Fruit fly (Drosophila melanogaster) whole organism, embryonic: ENCODE measurements around the gene Tlk.

ENCODE experiments used
- ATbp ChIP-seq: fragments of 200-800 bp; sonication (Bioruptor generic); optimal IDR thresholded peaks from 2 replicates; lab custom pipeline; 2017; ENCODE audit warnings: missing biosample characterization, mild to moderate bottlenecking, missing genetic modification characterization, missing genetic modification reagents
- Bteb2 ChIP-seq: fragments of 200-800 bp; sonication (Bioruptor generic); optimal IDR thresholded peaks from 2 replicates; lab custom pipeline; 2016; ENCODE audit warnings: missing biosample characterization, missing genetic modification characterization
- CG10321 ChIP-seq: fragments of 200-800 bp; sonication (Bioruptor generic); IDR thresholded peaks from 2 replicates; pipeline ENCODE4 v1.3.6; 2022; ENCODE audit warnings: missing biosample characterization, missing genetic modification characterization
- CG10462 ChIP-seq: fragments of 200-800 bp; sonication (Bioruptor generic); optimal IDR thresholded peaks from 2 replicates; lab custom pipeline; 2016; ENCODE audit warnings: missing biosample characterization, missing genetic modification characterization
- CG12155 ChIP-seq: fragments of 200-800 bp; sonication (Bioruptor generic); optimal IDR thresholded peaks from 3 replicates; lab custom pipeline; 2016; ENCODE audit warnings: missing biosample characterization, missing genetic modification characterization
- CG12769 ChIP-seq: fragments of 200-800 bp; sonication (Bioruptor generic); optimal IDR thresholded peaks from 2 replicates; lab custom pipeline; 2019; ENCODE audit warnings: missing biosample characterization, mild to moderate bottlenecking, missing genetic modification characterization, moderate library complexity
- CG13296 ChIP-seq: fragments of 200-800 bp; sonication (Bioruptor generic); optimal IDR thresholded peaks from 3 replicates; lab custom pipeline; 2018; ENCODE audit warnings: missing biosample characterization, mild to moderate bottlenecking, missing genetic modification characterization
- CG15269 ChIP-seq: fragments of 200-800 bp; sonication (Bioruptor generic); optimal IDR thresholded peaks from 2 replicates; lab custom pipeline; 2018; ENCODE audit warnings: missing biosample characterization, mild to moderate bottlenecking, missing genetic modification characterization, moderate library complexity
- CG16813 ChIP-seq: fragments of 200-800 bp; sonication (Bioruptor generic); IDR thresholded peaks from 3 replicates; pipeline ENCODE4 v1.3.6; 2022; ENCODE audit warnings: missing biosample characterization, missing genetic modification characterization; ENCODE audit not compliant: partially characterized antibody
- CG2116 ChIP-seq: fragments of 200-800 bp; sonication (Bioruptor generic); optimal IDR thresholded peaks from 3 replicates; lab custom pipeline; 2018; ENCODE audit warnings: missing biosample characterization, mild to moderate bottlenecking, missing genetic modification characterization
- CG2202 ChIP-seq: fragments of 200-800 bp; sonication (Bioruptor generic); optimal IDR thresholded peaks from 2 replicates; lab custom pipeline; 2018; ENCODE audit warnings: missing biosample characterization, mild to moderate bottlenecking, missing genetic modification characterization
- CG3726 ChIP-seq: fragments of 200-800 bp; sonication (Bioruptor generic); IDR thresholded peaks from 3 replicates; pipeline ENCODE4, ENCODE4 v1.3.6; 2022; ENCODE audit warnings: missing biosample characterization, missing genetic modification characterization
- CG6683 ChIP-seq: fragments of 200-800 bp; sonication (Bioruptor generic); optimal IDR thresholded peaks from 2 replicates; lab custom pipeline; 2017; ENCODE audit warnings: missing biosample characterization, mild to moderate bottlenecking, missing genetic modification characterization, missing genetic modification reagents
- CG6813 ChIP-seq: fragments of 200-800 bp; sonication (Bioruptor generic); optimal IDR thresholded peaks from 2 replicates; lab custom pipeline; 2017; ENCODE audit warnings: missing biosample characterization, missing genetic modification characterization, mild to moderate bottlenecking, moderate library complexity, missing genetic modification reagents
- CG7928 ChIP-seq: fragments of 200-800 bp; sonication (Bioruptor generic); optimal IDR thresholded peaks from 2 replicates; lab custom pipeline; 2017; ENCODE audit warnings: missing biosample characterization, mild to moderate bottlenecking, missing genetic modification characterization
- CG8924 ChIP-seq: fragments of 200-800 bp; optimal IDR thresholded peaks from 3 replicates; lab custom pipeline; 2019; ENCODE audit warnings: missing biosample characterization, mild to moderate bottlenecking, missing genetic modification characterization, moderate library complexity
- CG9437 ChIP-seq: fragments of 200-800 bp; sonication (Bioruptor generic); optimal IDR thresholded peaks from 2 replicates; lab custom pipeline; 2018; ENCODE audit warnings: missing biosample characterization, mild to moderate bottlenecking, missing genetic modification characterization
- CkIIα-i1 ChIP-seq: fragments of 200-800 bp; sonication (Bioruptor generic); IDR thresholded peaks from 2 replicates; pipeline ENCODE4 v1.3.6; 2022; ENCODE audit warnings: missing biosample characterization, missing genetic modification characterization
- Deaf1 ChIP-seq: fragments of 200-800 bp; optimal IDR thresholded peaks from 3 replicates; lab custom pipeline; 2019; ENCODE audit warnings: missing biosample characterization, mild to moderate bottlenecking, missing genetic modification characterization, moderate library complexity
- Dip3 ChIP-seq: fragments of 200-800 bp; sonication (Bioruptor generic); optimal IDR thresholded peaks from 3 replicates; lab custom pipeline; 2016; ENCODE audit warnings: missing biosample characterization, missing genetic modification characterization
- HmgD ChIP-seq: fragments of 200-800 bp; sonication (Bioruptor generic); optimal IDR thresholded peaks from 3 replicates; lab custom pipeline; 2016; ENCODE audit warnings: missing biosample characterization, missing genetic modification characterization
- Max ChIP-seq: fragments of 200-800 bp; sonication (Bioruptor generic); optimal IDR thresholded peaks from 2 replicates; lab custom pipeline; 2016; ENCODE audit warnings: missing biosample characterization, mild to moderate bottlenecking, missing genetic modification characterization
- Optix ChIP-seq: fragments of 200-800 bp; sonication (Bioruptor generic); IDR thresholded peaks from 3 replicates; pipeline ENCODE4 v1.3.6; 2022; ENCODE audit warnings: missing biosample characterization, missing genetic modification characterization
- Sin3A ChIP-seq: fragments of >200 bp; optimal IDR thresholded peaks from 2 replicates; lab custom pipeline; 2018
- TFAM ChIP-seq: fragments of 200-800 bp; sonication (Bioruptor generic); optimal IDR thresholded peaks from 2 replicates; lab custom pipeline; 2017; ENCODE audit warnings: missing biosample characterization, missing genetic modification characterization, inconsistent platforms
- Taf1 ChIP-seq: fragments of 200-800 bp; sonication (Bioruptor generic); IDR thresholded peaks from 2 replicates; pipeline ENCODE4 v1.3.6; 2022; ENCODE audit warnings: missing biosample characterization, missing genetic modification characterization
- Trl ChIP-seq, 3 experiments: fragments of >200 bp in 2 of 3; fragments of 200-800 bp in 1 of 3; sonication (Bioruptor generic) in 1 of 3; optimal IDR thresholded peaks; 2 replicates in 1 of 3; 3 replicates in 2 of 3; lab custom pipeline; 2016 to 2017; ENCODE audit warnings: missing biosample characterization in 1 of 3, missing genetic modification characterization in 1 of 3
- abd-A ChIP-seq: fragments of 200-800 bp; sonication (Bioruptor generic); optimal IDR thresholded peaks from 3 replicates; lab custom pipeline; 2019; ENCODE audit warnings: missing biosample characterization, mild to moderate bottlenecking, missing genetic modification characterization, moderate library complexity
- bbx ChIP-seq: fragments of 200-800 bp; sonication (Bioruptor generic); IDR thresholded peaks from 2 replicates; pipeline ENCODE4 v1.3.6; 2022; ENCODE audit warnings: missing biosample characterization, missing genetic modification characterization; ENCODE audit not compliant: partially characterized antibody
- cg ChIP-seq: fragments of 200-800 bp; sonication (Bioruptor generic); optimal IDR thresholded peaks from 3 replicates; lab custom pipeline; 2019; ENCODE audit warnings: missing biosample characterization, mild to moderate bottlenecking, missing genetic modification characterization, moderate library complexity
- dan ChIP-seq: fragments of 200-800 bp; sonication (Bioruptor generic); IDR thresholded peaks from 2 replicates; pipeline ENCODE4 v1.3.6; 2022; ENCODE audit warnings: missing biosample characterization, missing genetic modification characterization
- disco-r ChIP-seq: fragments of 200-800 bp; sonication (Bioruptor generic); optimal IDR thresholded peaks from 2 replicates; lab custom pipeline; 2016; ENCODE audit warnings: missing biosample characterization, missing genetic modification characterization
- dm ChIP-seq: fragments of 200-800 bp; sonication (Bioruptor generic); optimal IDR thresholded peaks from 3 replicates; lab custom pipeline; 2016; ENCODE audit warnings: missing biosample characterization, missing genetic modification characterization
- dysf ChIP-seq: fragments of 200-800 bp; sonication (Bioruptor generic); IDR thresholded peaks from 3 replicates; pipeline ENCODE4 v1.3.6; 2022; ENCODE audit warnings: missing biosample characterization, missing genetic modification characterization
- fd102C ChIP-seq: fragments of 200-800 bp; sonication (Bioruptor generic); optimal IDR thresholded peaks from 2 replicates; lab custom pipeline; 2018; ENCODE audit warnings: missing biosample characterization, mild to moderate bottlenecking, missing genetic modification characterization, moderate library complexity
- inv ChIP-seq: fragments of 200-800 bp; sonication (Bioruptor generic); IDR thresholded peaks from 2 replicates; pipeline ENCODE4 v1.3.6; 2022; ENCODE audit warnings: missing biosample characterization, missing genetic modification characterization; ENCODE audit not compliant: partially characterized antibody
- jumu ChIP-seq: fragments of 200-800 bp; sonication (Bioruptor generic); optimal IDR thresholded peaks from 3 replicates; lab custom pipeline; 2016; ENCODE audit warnings: missing biosample characterization, missing genetic modification characterization
- kah ChIP-seq: fragments of 200-800 bp; sonication (Bioruptor generic); optimal IDR thresholded peaks from 2 replicates; lab custom pipeline; 2018; ENCODE audit warnings: missing biosample characterization, mild to moderate bottlenecking, missing genetic modification characterization
- maf-S ChIP-seq: fragments of 200-800 bp; sonication (Bioruptor generic); optimal IDR thresholded peaks from 2 replicates; lab custom pipeline; 2016; ENCODE audit warnings: missing biosample characterization, missing genetic modification characterization
- nom ChIP-seq: fragments of 200-800 bp; sonication (Bioruptor generic); optimal IDR thresholded peaks from 2 replicates; lab custom pipeline; 2017; ENCODE audit warnings: missing biosample characterization, missing genetic modification characterization, mild to moderate bottlenecking, moderate library complexity, missing genetic modification reagents
- pita ChIP-seq: fragments of 200-800 bp; sonication (Bioruptor generic); optimal IDR thresholded peaks from 2 replicates; lab custom pipeline; 2017; ENCODE audit warnings: missing biosample characterization, mild to moderate bottlenecking, missing genetic modification characterization
- pros ChIP-seq: fragments of 200-800 bp; sonication (Bioruptor generic); optimal IDR thresholded peaks from 3 replicates; lab custom pipeline; 2019; ENCODE audit warnings: missing biosample characterization, mild to moderate bottlenecking, missing genetic modification characterization, moderate library complexity
- run ChIP-seq: fragments of 200-800 bp; sonication (Bioruptor generic); optimal IDR thresholded peaks from 3 replicates; lab custom pipeline; 2018; ENCODE audit warnings: missing biosample characterization, mild to moderate bottlenecking, missing genetic modification characterization
- sima ChIP-seq: fragments of 200-800 bp; sonication (Bioruptor generic); optimal IDR thresholded peaks from 2 replicates; lab custom pipeline; 2016; ENCODE audit warnings: missing biosample characterization, missing genetic modification characterization
- sisA ChIP-seq: fragments of 200-800 bp; sonication (Bioruptor generic); IDR thresholded peaks from 2 replicates; pipeline ENCODE4 v1.3.6; 2022; ENCODE audit warnings: missing biosample characterization, missing genetic modification characterization
- sqz ChIP-seq: fragments of 200-800 bp; sonication (Bioruptor generic); optimal IDR thresholded peaks from 3 replicates; lab custom pipeline; 2018; ENCODE audit warnings: missing biosample characterization, mild to moderate bottlenecking, missing genetic modification characterization
- sr ChIP-seq: fragments of 200-800 bp; sonication (Bioruptor generic); IDR thresholded peaks from 3 replicates; pipeline ENCODE4 v1.3.6; 2022; ENCODE audit warnings: missing biosample characterization, missing genetic modification characterization
- vfl ChIP-seq: fragments of 200-800 bp; sonication (Bioruptor generic); optimal IDR thresholded peaks from 2 replicates; lab custom pipeline; 2016; ENCODE audit warnings: missing biosample characterization, missing genetic modification characterization
- zf30C ChIP-seq: fragments of 200-800 bp; sonication (Bioruptor generic); optimal IDR thresholded peaks from 3 replicates; lab custom pipeline; 2018; ENCODE audit warnings: missing biosample characterization, mild to moderate bottlenecking, missing genetic modification characterization
- zfh2 ChIP-seq: fragments of 200-800 bp; sonication (Bioruptor generic); optimal IDR thresholded peaks from 2 replicates; lab custom pipeline; 2016; ENCODE audit warnings: missing biosample characterization, missing genetic modification characterization

Gene Tlk

DNA sequence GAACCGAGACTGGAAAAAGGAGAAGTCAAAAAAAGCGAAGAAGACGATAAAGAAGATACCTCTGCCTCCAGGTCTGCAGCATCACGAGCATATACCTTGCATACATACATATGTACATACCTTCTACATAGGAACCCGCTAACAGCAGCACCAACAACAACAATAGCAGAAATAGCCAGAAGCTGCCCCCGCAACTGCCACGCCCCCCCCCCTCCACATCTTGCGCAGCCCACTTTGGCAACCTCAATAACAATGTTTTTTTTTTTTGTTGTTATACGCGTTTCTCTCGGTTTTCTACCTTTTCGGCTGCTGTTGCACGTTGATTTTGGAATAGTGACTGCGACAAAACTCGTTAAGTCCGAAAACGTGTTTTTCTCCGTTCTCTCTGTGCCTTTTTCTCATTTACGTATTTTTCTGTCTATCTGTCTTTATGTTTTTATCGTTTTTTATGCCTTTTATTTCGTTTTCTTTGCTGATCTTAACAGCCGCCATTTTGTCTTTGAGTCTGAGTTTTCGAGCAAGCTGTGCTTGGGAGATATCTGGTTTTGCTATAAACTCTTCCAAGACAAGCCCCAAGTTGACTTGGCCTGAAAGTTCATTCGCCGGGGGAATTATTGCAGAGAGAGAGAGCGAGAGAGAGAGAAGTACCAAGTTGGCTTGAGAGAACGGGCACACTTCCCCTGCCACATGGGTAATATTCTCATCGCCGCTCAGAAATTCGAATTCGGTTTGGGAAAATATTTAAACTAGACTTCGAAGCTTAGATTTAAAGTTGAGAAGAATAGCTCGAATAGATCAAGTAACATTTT is 115.4 kb downstream of the Tlk start:
- TF ChIP-seq CG9437 (GFP tag; lab: Kevin White, UChicago) (peak; percentile 74), dysf (GFP tag; lab: Robert Waterston, UW) (no peak), CG2116 (GFP tag; lab: Kevin White, UChicago) (no peak), kah (GFP tag; lab: Kevin White, UChicago) (no peak), CG7928 (no peak), Bteb2 (GFP tag; lab: Kevin White, UChicago) (no peak), Taf1 (GFP tag; lab: Robert Waterston, UW) (no peak), CG13296 (GFP tag; lab: Kevin White, UChicago) (no peak), Trl (optimal IDR thresholded peaks at IDR 0.05; lab: Kevin White, UChicago) (peak; percentile 77 to 87), Trl (GFP tag; optimal IDR thresholded peaks at IDR 0.05; lab: Kevin White, UChicago) (no peak), CkIIα-i1 (no peak), zf30C (no peak), CG15269 (tag; lab: Kevin White, UChicago) (no peak), Optix (GFP tag; lab: Robert Waterston, UW) (no peak), abd-A (tag; lab: Kevin White, UChicago) (peak; percentile 48), run (tag; lab: Kevin White, UChicago) (no peak), CG10321 (GFP tag; lab: Robert Waterston, UW) (no peak), ATbp (GFP tag; lab: Kevin White, UChicago) (no peak), HmgD (GFP tag; lab: Kevin White, UChicago) (no peak), bbx (GFP tag; lab: Robert Waterston, UW) (no peak), TFAM (GFP tag; lab: Kevin White, UChicago) (no peak), cg (no peak), dan (GFP tag; lab: Robert Waterston, UW) (no peak), fd102C (GFP tag; lab: Kevin White, UChicago) (no peak), pros (peak; percentile 100), CG2202 (no peak), sqz (GFP tag; lab: Kevin White, UChicago) (peak; percentile 60), CG3726 (GFP tag; lab: Robert Waterston, UW) (no peak), CG12769 (tag; lab: Kevin White, UChicago) (peak; percentile 64), CG6683 (GFP tag; lab: Kevin White, UChicago) (no peak), Deaf1 (tag; lab: Kevin White, UChicago) (no peak), CG12155 (GFP tag; lab: Kevin White, UChicago) (no peak), pita (GFP tag; lab: Kevin White, UChicago) (peak; percentile 3), CG16813 (no peak), sr (peak; percentile 57; the same call in 2 of the 3 replicates), vfl (GFP tag; lab: Kevin White, UChicago) (no peak), CG10462 (GFP tag; lab: Kevin White, UChicago) (no peak), nom (GFP tag; lab: Kevin White, UChicago) (peak; percentile 89), CG6813 (GFP tag; lab: Kevin White, UChicago) (no peak), disco-r (GFP tag; lab: Kevin White, UChicago) (no peak), inv (GFP tag; lab: Robert Waterston, UW) (no peak), sisA (no peak), maf-S (no peak), dm (GFP tag; lab: Kevin White, UChicago) (no peak), Max (no peak), jumu (GFP tag; lab: Kevin White, UChicago) (no peak), zfh2 (GFP tag; lab: Kevin White, UChicago) (no peak), Dip3 (GFP tag; lab: Kevin White, UChicago) (no peak), sima (GFP tag; lab: Kevin White, UChicago) (no peak), Sin3A (lab: Kevin White, UChicago) (no peak), CG8924 (tag; lab: Kevin White, UChicago) (no peak)
